Worm (Caenorhabditis elegans) whole organism, L4 larva: ENCODE data around the gene cubn-1.

Experiments used
- F10B5.3 ChIP-seq: sonication (generic microtip); optimal IDR thresholded peaks from 2 replicates; lab custom pipeline; 2016; ENCODE audit warnings: mild to moderate bottlenecking, missing genetic modification characterization, missing compliant biosample characterization
- ceh-82 ChIP-seq: sonication (generic microtip); optimal IDR thresholded peaks from 2 replicates; lab custom pipeline; 2017; ENCODE audit warnings: missing biosample characterization, missing genetic modification characterization
- lin-13 ChIP-seq: fragments of 150-350 bp; optimal IDR thresholded peaks from 2 replicates; lab custom pipeline; 2014; ENCODE audit warnings: missing biosample characterization, missing genetic modification reagents, missing genetic modification characterization
- nhr-111 ChIP-seq: fragments of 200-800 bp; sonication (Bioruptor generic); optimal IDR thresholded peaks from 2 replicates; lab custom pipeline; 2018; ENCODE audit warnings: mild to moderate bottlenecking, missing genetic modification characterization, missing compliant biosample characterization
- nhr-25 ChIP-seq: sonication (generic microtip); optimal IDR thresholded peaks from 2 replicates; lab custom pipeline; 2017; ENCODE audit warnings: missing genetic modification characterization, mild to moderate bottlenecking, missing compliant biosample characterization, antibody characterized with exemption, moderate library complexity, borderline replicate concordance; ENCODE audit not compliant: insufficient read depth
- nhr-28 ChIP-seq: fragments of 150-350 bp; optimal IDR thresholded peaks from 2 replicates; lab custom pipeline; 2014; ENCODE audit warnings: missing biosample characterization, missing genetic modification characterization
- nhr-76 ChIP-seq: fragments of 150-350 bp; optimal IDR thresholded peaks from 2 replicates; lab custom pipeline; 2014; ENCODE audit warnings: missing biosample characterization, missing genetic modification characterization
- nhr-77 ChIP-seq: fragments of 150-350 bp; optimal IDR thresholded peaks from 2 replicates; lab custom pipeline; 2014; ENCODE audit warnings: missing biosample characterization, missing genetic modification characterization
- pha-4 ChIP-seq, 2 experiments: fragments of 150-350 bp in 1 of 2; fragments of 200-800 bp in 1 of 2; sonication (Bioruptor generic) in 1 of 2; IDR thresholded peaks in 1 of 2; optimal IDR thresholded peaks in 1 of 2; 2 replicates each; pipeline versions ENCODE4 v1.3.6 to Lab custom; 2014 to 2022; ENCODE audit warnings: missing genetic modification characterization in 2 of 2, missing genetic modification reagents in 2 of 2, missing biosample characterization in 1 of 2, missing compliant biosample characterization in 1 of 2
- skn-1 ChIP-seq: fragments of 150-350 bp; optimal IDR thresholded peaks from 2 replicates; lab custom pipeline; 2014; ENCODE audit warnings: missing biosample characterization, missing genetic modification characterization
- spr-1 ChIP-seq: sonication (generic microtip); optimal IDR thresholded peaks from 2 replicates; lab custom pipeline; 2016; ENCODE audit warnings: mild to moderate bottlenecking, missing genetic modification characterization, missing compliant biosample characterization
- unc-130 ChIP-seq: sonication (generic microtip); optimal IDR thresholded peaks from 2 replicates; lab custom pipeline; 2016; ENCODE audit warnings: missing genetic modification reagents, missing genetic modification characterization, missing compliant biosample characterization
- unc-62 ChIP-seq, 3 experiments: fragments of 150-350 bp in 1 of 3; sonication (generic microtip); optimal IDR thresholded peaks in 2 of 3; peaks in 1 of 3; 1 replicate in 1 of 3; 2 replicates in 2 of 3; lab custom pipeline; 2014 to 2017; ENCODE audit warnings: missing biosample characterization in 3 of 3, missing genetic modification characterization in 3 of 3, missing genetic modification reagents in 3 of 3, missing genotype in 1 of 3

DNA sequence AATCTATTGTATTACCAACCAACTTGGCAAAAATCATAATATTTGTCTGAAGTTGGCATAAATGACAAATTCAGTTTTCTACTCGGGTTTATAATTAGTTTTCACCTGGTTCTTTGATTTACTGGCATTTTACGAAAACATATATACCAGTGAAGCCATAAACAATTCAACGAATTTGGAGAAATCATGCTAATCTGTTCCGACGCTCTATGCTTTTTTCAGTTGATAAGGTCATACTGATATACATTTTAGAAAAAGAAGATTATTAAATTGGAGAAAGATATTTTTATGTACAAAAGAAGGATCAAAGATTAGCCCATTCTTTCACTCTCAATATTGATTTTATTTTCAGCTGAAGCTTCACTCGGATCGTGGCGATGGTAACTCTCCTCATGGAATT lies 24.3 kb upstream of the cubn-1 start:
- no peak for TF ChIP-seq nhr-25 (tag; lab: Kevin White, UChicago)
- TF ChIP-seq spr-1 (tag; lab: Kevin White, UChicago), result no peak
- no peak for TF ChIP-seq ceh-82 (tag; lab: Kevin White, UChicago)
- no peak for TF ChIP-seq unc-62 (GFP tag; optimal IDR thresholded peaks at IDR 0.05 in 1 of 2; lab: Kevin White, UChicago)
- no peak for TF ChIP-seq unc-62 (tag; optimal IDR thresholded peaks at IDR 0.05; lab: Kevin White, UChicago)
- TF ChIP-seq nhr-28 (tag; lab: Kevin White, UChicago), result no peak
- no peak for TF ChIP-seq lin-13 (GFP tag; lab: Kevin White, UChicago)
- no peak for TF ChIP-seq nhr-111 (GFP tag; lab: Kevin White, UChicago)
- TF ChIP-seq unc-130 (GFP tag; lab: Kevin White, UChicago), result no peak
- no peak for TF ChIP-seq F10B5.3 (tag; lab: Kevin White, UChicago)
- TF ChIP-seq nhr-77 (tag; lab: Kevin White, UChicago), result no peak
- no peak for TF ChIP-seq pha-4 (GFP tag; IDR thresholded peaks at IDR 0.05; lab: Robert Waterston, UW)
- TF ChIP-seq pha-4 (tag; optimal IDR thresholded peaks at IDR 0.05; lab: Kevin White, UChicago), result no peak
- TF ChIP-seq skn-1 (tag; lab: Kevin White, UChicago), result no peak
- TF ChIP-seq nhr-76 (tag; lab: Kevin White, UChicago), result no peak
